Worm (Caenorhabditis elegans) whole organism, L2 larva: ENCODE measurements around the gene srw-29.

ENCODE experiments used
- C34F6.9 ChIP-seq: fragments of 150-350 bp; optimal IDR thresholded peaks from 2 replicates; lab custom pipeline; 2014; ENCODE audit warnings: missing biosample characterization, missing genetic modification characterization
- F13H6.1 ChIP-seq: sonication (generic microtip); optimal IDR thresholded peaks from 2 replicates; lab custom pipeline; 2016; ENCODE audit warnings: missing genetic modification characterization, missing compliant biosample characterization
- R02D3.7 ChIP-seq: fragments of 150-350 bp; optimal IDR thresholded peaks from 2 replicates; lab custom pipeline; 2014; ENCODE audit warnings: missing biosample characterization, missing genetic modification characterization
- Y55F3AM.14 ChIP-seq: fragments of 200-800 bp; sonication (Bioruptor generic); optimal IDR thresholded peaks from 2 replicates; lab custom pipeline; 2018; ENCODE audit warnings: mild to moderate bottlenecking, missing genetic modification characterization, missing compliant biosample characterization
- aly-2 ChIP-seq: fragments of 150-350 bp; optimal IDR thresholded peaks from 2 replicates; lab custom pipeline; 2014; ENCODE audit warnings: missing biosample characterization, missing genetic modification characterization
- ama-1 ChIP-seq: fragments of 150-350 bp; optimal IDR thresholded peaks from 2 replicates; lab custom pipeline; 2018; ENCODE audit warnings: inconsistent platforms
- blmp-1 ChIP-seq: sonication (generic microtip); optimal IDR thresholded peaks from 2 replicates; lab custom pipeline; 2017; ENCODE audit warnings: missing genetic modification characterization, mild to moderate bottlenecking, missing compliant biosample characterization, antibody characterized with exemption, moderate library complexity; ENCODE audit not compliant: insufficient read depth
- ceh-16 ChIP-seq: fragments of 150-350 bp; optimal IDR thresholded peaks from 2 replicates; lab custom pipeline; 2014; ENCODE audit warnings: missing biosample characterization, missing genetic modification characterization
- ceh-82 ChIP-seq: fragments of 150-350 bp; optimal IDR thresholded peaks from 2 replicates; lab custom pipeline; 2014; ENCODE audit warnings: missing biosample characterization, missing genetic modification characterization
- crh-2 ChIP-seq: sonication (generic microtip); optimal IDR thresholded peaks from 2 replicates; lab custom pipeline; 2017; ENCODE audit warnings: missing biosample characterization, missing genetic modification characterization
- egl-27 ChIP-seq: sonication (generic microtip); optimal IDR thresholded peaks from 3 replicates; lab custom pipeline; 2017; ENCODE audit warnings: missing biosample characterization, missing genetic modification reagents, missing genetic modification characterization
- elt-1 ChIP-seq: fragments of 150-350 bp; optimal IDR thresholded peaks from 2 replicates; lab custom pipeline; 2014; ENCODE audit warnings: missing biosample characterization, missing genetic modification characterization
- lin-13 ChIP-seq: fragments of 150-350 bp; optimal IDR thresholded peaks from 2 replicates; lab custom pipeline; 2014; ENCODE audit warnings: missing biosample characterization, missing genetic modification reagents, missing genetic modification characterization
- lin-39 ChIP-seq: fragments of 150-350 bp; optimal IDR thresholded peaks from 2 replicates; lab custom pipeline; 2014; ENCODE audit warnings: missing biosample characterization, missing genetic modification reagents, missing genetic modification characterization
- lsy-2 ChIP-seq, 2 experiments: fragments of 150-350 bp in 1 of 2; sonication (generic microtip) in 1 of 2; optimal IDR thresholded peaks; 2 replicates each; lab custom pipeline; 2014 to 2017; ENCODE audit warnings: missing biosample characterization in 2 of 2, missing genetic modification characterization in 2 of 2
- mdl-1 ChIP-seq, 2 experiments: fragments of 150-350 bp in 1 of 2; sonication (generic microtip) in 1 of 2; optimal IDR thresholded peaks; 2 replicates each; lab custom pipeline; 2017; ENCODE audit warnings: missing biosample characterization in 2 of 2, missing genetic modification characterization in 2 of 2
- nhr-10 ChIP-seq: sonication (generic microtip); optimal IDR thresholded peaks from 2 replicates; lab custom pipeline; 2017; ENCODE audit warnings: missing biosample characterization, missing genetic modification characterization
- nhr-11 ChIP-seq: fragments of 150-350 bp; optimal IDR thresholded peaks from 2 replicates; lab custom pipeline; 2014; ENCODE audit warnings: missing biosample characterization, missing genetic modification characterization
- nhr-12 ChIP-seq: fragments of 150-350 bp; optimal IDR thresholded peaks from 2 replicates; lab custom pipeline; 2014; ENCODE audit warnings: missing biosample characterization, missing genetic modification characterization
- nhr-21 ChIP-seq: fragments of 150-350 bp; optimal IDR thresholded peaks from 2 replicates; lab custom pipeline; 2014; ENCODE audit warnings: missing biosample characterization, missing genetic modification characterization
- nhr-23 ChIP-seq: fragments of 150-350 bp; optimal IDR thresholded peaks from 2 replicates; lab custom pipeline; 2014; ENCODE audit warnings: missing biosample characterization, missing genetic modification reagents, missing genetic modification characterization
- nhr-237 ChIP-seq: fragments of 150-350 bp; optimal IDR thresholded peaks from 2 replicates; lab custom pipeline; 2014; ENCODE audit warnings: missing biosample characterization, missing genetic modification characterization
- nhr-6 ChIP-seq: fragments of 150-350 bp; optimal IDR thresholded peaks from 2 replicates; lab custom pipeline; 2014; ENCODE audit warnings: missing biosample characterization, missing genetic modification characterization
- nhr-77 ChIP-seq: fragments of 150-350 bp; optimal IDR thresholded peaks from 2 replicates; lab custom pipeline; 2014; ENCODE audit warnings: missing biosample characterization, missing genetic modification characterization
- sem-4 ChIP-seq: fragments of 150-350 bp; optimal IDR thresholded peaks from 2 replicates; lab custom pipeline; 2014; ENCODE audit warnings: missing biosample characterization, missing genetic modification reagents, missing genetic modification characterization
- skn-1 ChIP-seq: sonication (generic microtip); optimal IDR thresholded peaks from 2 replicates; lab custom pipeline; 2017; ENCODE audit warnings: missing biosample characterization, missing genetic modification characterization
- sma-9 ChIP-seq, 2 experiments: fragments of 150-350 bp in 1 of 2; sonication (generic microtip) in 1 of 2; optimal IDR thresholded peaks; 2 replicates each; lab custom pipeline; 2014 to 2016; ENCODE audit warnings: missing genetic modification characterization in 2 of 2, mild to moderate bottlenecking in 1 of 2, missing biosample characterization in 1 of 2, missing compliant biosample characterization in 1 of 2, missing genetic modification reagents in 1 of 2, moderate library complexity in 1 of 2
- snpc-4 ChIP-seq: fragments of 150-350 bp; optimal IDR thresholded peaks from 2 replicates; lab custom pipeline; 2014; ENCODE audit warnings: missing biosample characterization, missing genetic modification characterization
- unc-62 ChIP-seq: fragments of 150-350 bp; optimal IDR thresholded peaks from 2 replicates; lab custom pipeline; 2014; ENCODE audit warnings: missing biosample characterization, missing genetic modification reagents, missing genetic modification characterization
- zag-1 ChIP-seq: fragments of 150-350 bp; optimal IDR thresholded peaks from 2 replicates; lab custom pipeline; 2014; ENCODE audit warnings: missing biosample characterization, missing genetic modification characterization
- ztf-1 ChIP-seq: fragments of 200-800 bp; sonication (Bioruptor generic); conservative IDR thresholded peaks from 2 replicates; pipeline ENCODE4 v1.3.6; 2022; ENCODE audit warnings: missing genetic modification characterization, missing compliant biosample characterization
- ztf-11 ChIP-seq: sonication (generic microtip); optimal IDR thresholded peaks from 2 replicates; lab custom pipeline; 2017; ENCODE audit warnings: missing biosample characterization, missing genetic modification characterization
- ztf-4 ChIP-seq: fragments of 150-350 bp; optimal IDR thresholded peaks from 2 replicates; lab custom pipeline; 2014; ENCODE audit warnings: missing biosample characterization, missing genetic modification characterization

Gene srw-29

DNA sequence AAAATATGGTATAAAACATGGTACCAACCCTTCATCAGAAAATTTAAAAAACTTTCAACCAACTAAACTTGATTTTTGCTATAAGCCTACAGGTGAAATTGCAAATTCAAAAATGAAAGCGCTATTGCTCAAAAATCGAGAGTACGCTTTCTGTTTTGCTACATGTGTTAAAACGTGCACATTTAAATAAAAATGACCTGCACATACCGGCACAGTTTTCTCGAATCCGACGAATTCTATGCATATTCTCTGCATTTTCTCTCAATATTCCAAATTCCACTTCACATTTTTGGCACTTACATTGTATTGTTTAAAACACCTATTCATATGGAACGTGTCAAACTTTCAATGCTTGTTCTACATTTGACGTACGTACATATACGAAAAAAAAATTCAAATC is 13.8 kb downstream of the srw-29 start, which contains the start of gene srh-145:
srh-145 (plus strand) TSS at position 193 of the 400 bp plus-strand sequence.
- no peak for TF ChIP-seq nhr-10 (tag; lab: Kevin White, UChicago)

- TF ChIP-seq aly-2 (no peak), Y55F3AM.14 (GFP tag; lab: Kevin White, UChicago) (no peak), crh-2 (no peak), ztf-11 (tag; lab: Kevin White, UChicago) (no peak), ceh-16 (tag; lab: Kevin White, UChicago) (no peak), F13H6.1 (tag; lab: Kevin White, UChicago) (no peak), lin-39 (tag; lab: Kevin White, UChicago) (no peak), ztf-1 (GFP tag; lab: Robert Waterston, UW) (no peak), nhr-23 (no peak), blmp-1 (tag; lab: Kevin White, UChicago) (no peak), R02D3.7 (no peak), mdl-1 (tag; optimal IDR thresholded peaks at IDR 0.05; lab: Kevin White, UChicago) (no peak), nhr-6 (no peak), lsy-2 (tag; optimal IDR thresholded peaks at IDR 0.05; lab: Kevin White, UChicago) (no peak), nhr-21 (no peak), zag-1 (tag; lab: Kevin White, UChicago) (no peak), nhr-237 (tag; lab: Kevin White, UChicago) (no peak), ama-1 (lab: Kevin White, UChicago) (no peak), nhr-12 (tag; lab: Kevin White, UChicago) (no peak)
Observed at ce11 chrV:16407663-16408062, 16.7 kb downstream of the srw-29 start, which contains the start of gene F26D2.3. TSS of gene F26D2.3 (plus strand) at chrV:16407963.

- TF ChIP-seq zag-1 (tag; lab: Kevin White, UChicago): no peak
- no peak for TF ChIP-seq sem-4
Observed at ce11 chrV:16406357-16406756, 18.0 kb downstream of the srw-29 start.

ce11 chrV:16405366-16405765 is 19.0 kb downstream of the srw-29 start:
- TF ChIP-seq ama-1 (lab: Kevin White, UChicago): no peak
- no peak for TF ChIP-seq blmp-1 (tag; lab: Kevin White, UChicago)
- TF ChIP-seq unc-62 (GFP tag; lab: Kevin White, UChicago): no peak
- no peak for TF ChIP-seq ceh-82 (tag; lab: Kevin White, UChicago)
- TF ChIP-seq nhr-21: no peak
- no peak for TF ChIP-seq ceh-16 (tag; lab: Kevin White, UChicago)
- TF ChIP-seq crh-2: no peak
- TF ChIP-seq F13H6.1 (tag; lab: Kevin White, UChicago): no peak
- TF ChIP-seq sem-4: no peak
- no peak for TF ChIP-seq lin-13 (GFP tag; lab: Kevin White, UChicago)
- no peak for TF ChIP-seq sma-9 (GFP tag; optimal IDR thresholded peaks at IDR 0.05; lab: Kevin White, UChicago)
- no peak for TF ChIP-seq sma-9 (tag; optimal IDR thresholded peaks at IDR 0.05; lab: Kevin White, UChicago)
- TF ChIP-seq snpc-4 (tag; lab: Kevin White, UChicago): no peak
- TF ChIP-seq nhr-11: no peak
- TF ChIP-seq ztf-4 (tag; lab: Kevin White, UChicago): no peak
- no peak for TF ChIP-seq C34F6.9
- no peak for TF ChIP-seq nhr-12 (tag; lab: Kevin White, UChicago)
- no peak for TF ChIP-seq egl-27 (tag; lab: Kevin White, UChicago)
- TF ChIP-seq nhr-77 (tag; lab: Kevin White, UChicago): no peak

DNA sequence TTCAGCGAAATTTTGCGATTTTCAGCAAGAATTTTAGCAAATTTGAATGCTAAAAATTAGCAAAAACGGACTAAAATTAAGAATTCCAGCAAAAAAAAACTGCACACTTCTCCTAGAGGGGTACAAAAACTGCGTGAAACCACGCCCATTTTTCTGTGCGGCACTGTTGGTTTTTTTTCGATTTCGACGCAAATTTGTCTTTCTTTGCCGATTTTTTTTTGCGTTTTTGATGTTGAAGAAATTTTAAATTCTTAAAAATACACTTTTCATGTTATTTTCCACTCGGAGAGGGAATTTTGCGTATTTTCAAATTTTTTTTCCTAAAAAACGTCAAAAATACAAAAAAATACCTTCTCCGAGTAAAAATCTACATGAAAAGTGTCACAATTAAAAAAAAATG is 20.4 kb downstream of the srw-29 start, which contains the start of gene syp-1:
syp-1 (plus strand) TSS at position 301 of the 400 bp plus-strand sequence.
- TF ChIP-seq skn-1 (no peak), mdl-1 (tag; optimal IDR thresholded peaks at IDR 0.05; lab: Kevin White, UChicago) (no peak), nhr-12 (tag; lab: Kevin White, UChicago) (no peak), elt-1 (no peak), nhr-237 (tag; lab: Kevin White, UChicago) (no peak), nhr-77 (tag; lab: Kevin White, UChicago) (no peak), snpc-4 (tag; lab: Kevin White, UChicago) (no peak)
- TF ChIP-seq, all 48 proteins: peak for 0
